Worm (Caenorhabditis elegans): ENCODE measurements around the gene rabr-3.

Gene rabr-3

ce11 chrV:16201730-16202129 lies 6.3 kb downstream of the rabr-3 start, which contains the start of gene F11A5.17:
F11A5.17 (plus strand) TSS chrV:16202030.
- TF ChIP-seq lin-39 (tag; optimal IDR thresholded peaks at IDR 0.05) (no peak), ama-1 (optimal IDR thresholded peaks at IDR 0.05) (no peak), nhr-10 (tag; optimal IDR thresholded peaks at IDR 0.05) (no peak), nhr-77 (tag; optimal IDR thresholded peaks at IDR 0.05) (no peak), nhr-237 (tag; optimal IDR thresholded peaks at IDR 0.05) (no peak), fos-1 (tag; optimal IDR thresholded peaks at IDR 0.05) (no peak), elt-1 (tag; optimal IDR thresholded peaks at IDR 0.05) (no peak), crh-2 (tag; optimal IDR thresholded peaks at IDR 0.05) (no peak), elt-3 (tag; optimal IDR thresholded peaks at IDR 0.05) (no peak), nhr-6 (tag; optimal IDR thresholded peaks at IDR 0.05) (no peak), snpc-4 (tag; optimal IDR thresholded peaks at IDR 0.05) (no peak), nhr-11 (tag; optimal IDR thresholded peaks at IDR 0.05) (no peak), ztf-11 (tag; optimal IDR thresholded peaks at IDR 0.05) (no peak), mab-5 (tag; optimal IDR thresholded peaks at IDR 0.05) (no peak), unc-55 (GFP tag; optimal IDR thresholded peaks at IDR 0.05) (no peak), nhr-12 (tag; optimal IDR thresholded peaks at IDR 0.05) (no peak), ceh-16 (tag; optimal IDR thresholded peaks at IDR 0.05) (no peak), ztf-4 (tag; optimal IDR thresholded peaks at IDR 0.05) (no peak)

ce11 chrV:16202618-16203017 lies 7.1 kb downstream of the rabr-3 start, which contains the start of gene F11A5.18:
F11A5.18 (plus strand) TSS chrV:16202918.
- no peak for TF ChIP-seq nhr-23 (tag; optimal IDR thresholded peaks at IDR 0.05)

ce11 chrV:16204888-16205287 lies 9.4 kb downstream of the rabr-3 start, which contains the start of gene irld-26:
irld-26 (plus strand) TSS chrV:16205188.
- TF ChIP-seq skn-1 (tag; optimal IDR thresholded peaks at IDR 0.05) = no peak
- no peak for TF ChIP-seq nhr-77 (tag; optimal IDR thresholded peaks at IDR 0.05)
- TF ChIP-seq egl-27 (tag; optimal IDR thresholded peaks at IDR 0.05) = no peak
- no peak for TF ChIP-seq zag-1 (tag; optimal IDR thresholded peaks at IDR 0.05)
- no peak for TF ChIP-seq nhr-25 (tag; optimal IDR thresholded peaks at IDR 0.05)
- no peak for TF ChIP-seq nhr-21 (tag; optimal IDR thresholded peaks at IDR 0.05)
- TF ChIP-seq nhr-10 (tag; optimal IDR thresholded peaks at IDR 0.05) = no peak
- no peak for TF ChIP-seq C34F6.9 (tag; optimal IDR thresholded peaks at IDR 0.05)
- TF ChIP-seq aly-2 (tag; optimal IDR thresholded peaks at IDR 0.05) = no peak
- TF ChIP-seq nhr-12 (tag; optimal IDR thresholded peaks at IDR 0.05) = no peak
- TF ChIP-seq lin-39 (tag; optimal IDR thresholded peaks at IDR 0.05) = no peak

- TF ChIP-seq nhr-237 (tag; optimal IDR thresholded peaks at IDR 0.05) = no peak
- no peak for TF ChIP-seq gmeb-1 (tag; optimal IDR thresholded peaks at IDR 0.05)
- no peak for TF ChIP-seq ceh-82 (tag; optimal IDR thresholded peaks at IDR 0.05)
- TF ChIP-seq mab-5 (tag; optimal IDR thresholded peaks at IDR 0.05) = no peak
- TF ChIP-seq ZK546.5 (tag; optimal IDR thresholded peaks at IDR 0.05) = no peak
- TF ChIP-seq mdl-1 (tag; optimal IDR thresholded peaks at IDR 0.05) = no peak
- TF ChIP-seq nhr-129 (tag; optimal IDR thresholded peaks at IDR 0.05) = no peak
- no peak for TF ChIP-seq lin-13 (GFP tag; optimal IDR thresholded peaks at IDR 0.05)
- TF ChIP-seq skn-1 (tag; optimal IDR thresholded peaks at IDR 0.05) = no peak
- TF ChIP-seq ceh-16 (tag; optimal IDR thresholded peaks at IDR 0.05) = no peak
- TF ChIP-seq unc-62 (GFP tag; optimal IDR thresholded peaks at IDR 0.05) = no peak
- no peak for TF ChIP-seq dmd-4 (tag; optimal IDR thresholded peaks at IDR 0.05)
- no peak for TF ChIP-seq ztf-4 (tag; optimal IDR thresholded peaks at IDR 0.05)
- TF ChIP-seq nhr-10 (tag; optimal IDR thresholded peaks at IDR 0.05) = no peak
- no peak for TF ChIP-seq lin-39 (tag; optimal IDR thresholded peaks at IDR 0.05)
- TF ChIP-seq aly-2 (tag; optimal IDR thresholded peaks at IDR 0.05) = no peak
Observed at ce11 chrV:16209837-16210236, 14.4 kb downstream of the rabr-3 start, which contains the start of gene oac-15. oac-15 (minus strand) TSS chrV:16209937.

- TF ChIP-seq nhr-129 (tag; optimal IDR thresholded peaks at IDR 0.05) = no peak
Observed at ce11 chrV:16210257-16211002, 15.0 kb downstream of the rabr-3 start, which contains the start of gene F11A5.16. F11A5.16 (plus strand) TSS chrV:16210952.
